Worm (Caenorhabditis elegans): ENCODE data around the gene moc-3.

- TF ChIP-seq nhr-67 (tag; optimal IDR thresholded peaks at IDR 0.05) (no peak), nhr-11 (tag; optimal IDR thresholded peaks at IDR 0.05) (no peak), pqm-1 (tag; optimal IDR thresholded peaks at IDR 0.05) (peak; percentile 41)
Observed at ce11 chrIV:8174792-8175191, 44.4 kb downstream of the moc-3 start.
